Fruit fly (Drosophila melanogaster): ENCODE measurements around the gene CG6813.

The CG6813 gene

dm6 chr3R:11613252-11614036 lies 13.0 kb downstream of the CG6813 start:
- peak; percentile 62 for TF ChIP-seq mam (GFP tag; optimal IDR thresholded peaks at IDR 0.05)
- peak; percentile 22 for TF ChIP-seq gro (GFP tag; optimal IDR thresholded peaks at IDR 0.05)
- peak; percentile 75 for TF ChIP-seq Rx (GFP tag; IDR thresholded peaks at IDR 0.05)
- peak; percentile 71 for TF ChIP-seq CG7839 (tag; optimal IDR thresholded peaks at IDR 0.05)
- TF ChIP-seq gem (tag; optimal IDR thresholded peaks at IDR 0.05) = peak; percentile 56
- TF ChIP-seq Max (GFP tag; optimal IDR thresholded peaks at IDR 0.05) = peak; percentile 5
- TF ChIP-seq eve (GFP tag; optimal IDR thresholded peaks at IDR 0.05) = peak in 1 of 2 experiments; percentile 18
- TF ChIP-seq lmd (GFP tag; IDR thresholded peaks at IDR 0.05) = peak; percentile 69
- peak; percentile 23 for TF ChIP-seq Dip3 (GFP tag; optimal IDR thresholded peaks at IDR 0.05)
- TF ChIP-seq z (GFP tag; IDR thresholded peaks at IDR 0.05) = no peak
- TF ChIP-seq vvl (GFP tag; IDR thresholded peaks at IDR 0.05) = peak; percentile 82
- TF ChIP-seq CG16863 (GFP tag; optimal IDR thresholded peaks at IDR 0.05) = peak; percentile 34
- no peak for TF ChIP-seq CG14860 (GFP tag; IDR thresholded peaks at IDR 0.05; ENCODE audit: partially characterized antibody)
- TF ChIP-seq CG9876 (GFP tag; optimal IDR thresholded peaks at IDR 0.05) = peak; percentile 74
- TF ChIP-seq dan (GFP tag; IDR thresholded peaks at IDR 0.05) = no peak; the same call in 1 of the 2 replicates
- peak; percentile 9 for TF ChIP-seq fd102C (GFP tag; optimal IDR thresholded peaks at IDR 0.05)
- no peak for TF ChIP-seq CG2889 (GFP tag; IDR thresholded peaks at IDR 0.05)
- TF ChIP-seq ATbp (GFP tag; optimal IDR thresholded peaks at IDR 0.05) = peak; percentile 1
- TF ChIP-seq CG9609 (GFP tag; optimal IDR thresholded peaks at IDR 0.05) = peak; percentile 64
- no peak for TF ChIP-seq schlank (tag; optimal IDR thresholded peaks at IDR 0.05)
- TF ChIP-seq CG11695 (GFP tag; IDR thresholded peaks at IDR 0.05) = 0 out of 3 replicates have a peak, but pooled peaks have one; percentile 12
- 0 out of 3 replicates have a peak, but pooled peaks have one; percentile 52 for TF ChIP-seq Opbp (GFP tag; IDR thresholded peaks at IDR 0.05; ENCODE audit: partially characterized antibody)
- no peak for TF ChIP-seq TFAM (GFP tag; optimal IDR thresholded peaks at IDR 0.05)
- no peak for TF ChIP-seq CG6654 (GFP tag; optimal IDR thresholded peaks at IDR 0.05)
- peak; percentile 38 for TF ChIP-seq shn (GFP tag; optimal IDR thresholded peaks at IDR 0.05)
- TF ChIP-seq Ada2b (GFP tag; IDR thresholded peaks at IDR 0.05) = peak; percentile 40; the same call in 1 of the 2 replicates
- TF ChIP-seq zfh1 (GFP tag; IDR thresholded peaks at IDR 0.05) = peak; percentile 70; the same call in 2 of the 3 replicates
- peak; percentile 27 for TF ChIP-seq CG15514 (GFP tag; optimal IDR thresholded peaks at IDR 0.05)
- TF ChIP-seq NFAT (GFP tag; IDR thresholded peaks at IDR 0.05) = peak; percentile 93
- peak; percentile 68; the same call in 2 of the 3 replicates for TF ChIP-seq ci (GFP tag; IDR thresholded peaks at IDR 0.05)
- peak; percentile 54 for TF ChIP-seq pita (GFP tag; optimal IDR thresholded peaks at IDR 0.05)
- no peak for TF ChIP-seq Drgx (GFP tag; IDR thresholded peaks at IDR 0.05)
- TF ChIP-seq CG4282 (GFP tag; optimal IDR thresholded peaks at IDR 0.05) = peak; percentile 7
- 0 out of 2 replicates have a peak, but pooled peaks have one; percentile 21 for TF ChIP-seq CG6272 (GFP tag; IDR thresholded peaks at IDR 0.05)
- TF ChIP-seq Ets97D (GFP tag; optimal IDR thresholded peaks at IDR 0.05) = peak; percentile 50
- peak; percentile 59 for TF ChIP-seq ssp (GFP tag; IDR thresholded peaks at IDR 0.05)
- TF ChIP-seq CG15696 (tag; optimal IDR thresholded peaks at IDR 0.05) = peak; percentile 78
- TF ChIP-seq slou (GFP tag; optimal IDR thresholded peaks at IDR 0.05) = peak; percentile 61
- TF ChIP-seq Abd-B (GFP tag; optimal IDR thresholded peaks at IDR 0.05) = peak; percentile 35
- TF ChIP-seq CG16815 (GFP tag; optimal IDR thresholded peaks at IDR 0.05) = peak; percentile 42
- peak; percentile 32 for TF ChIP-seq CG18619 (GFP tag; optimal IDR thresholded peaks at IDR 0.05)
- TF ChIP-seq CG12219 (GFP tag; optimal IDR thresholded peaks at IDR 0.05) = no peak
- TF ChIP-seq unpg (GFP tag; optimal IDR thresholded peaks at IDR 0.05) = peak; percentile 18
- peak; percentile 42; the same call in 1 of the 2 replicates for TF ChIP-seq cas (GFP tag; IDR thresholded peaks at IDR 0.05)
- TF ChIP-seq dpn (GFP tag; optimal IDR thresholded peaks at IDR 0.05) = peak; percentile 77 to 79
- peak; percentile 21 for TF ChIP-seq sens-2 (GFP tag; IDR thresholded peaks at IDR 0.05)
- TF ChIP-seq Six4 (GFP tag; optimal IDR thresholded peaks at IDR 0.05) = peak; percentile 35
- no peak for TF ChIP-seq Asciz (GFP tag; optimal IDR thresholded peaks at IDR 0.05)
- no peak for TF ChIP-seq pb (GFP tag; optimal IDR thresholded peaks at IDR 0.05)

Data from whole organism, embryonic.